Worm (Caenorhabditis elegans) whole organism, early embryonic: Measurements from ENCODE around the gene F55C9.11.

ENCODE experiments used
- B0310.2 ChIP-seq: sonication (generic microtip); optimal IDR thresholded peaks from 2 replicates; lab custom pipeline; 2016; ENCODE audit warnings: mild to moderate bottlenecking, missing genetic modification characterization, missing compliant biosample characterization
- F13C5.2 ChIP-seq: sonication (generic microtip); optimal IDR thresholded peaks from 2 replicates; lab custom pipeline; 2017; ENCODE audit warnings: mild to moderate bottlenecking, missing genetic modification characterization, inconsistent platforms, missing compliant biosample characterization
- aly-1 ChIP-seq: sonication (generic microtip); optimal IDR thresholded peaks from 2 replicates; lab custom pipeline; 2016; ENCODE audit warnings: missing genetic modification characterization, missing compliant biosample characterization
- ama-1 ChIP-seq: fragments of 150-350 bp; optimal IDR thresholded peaks from 2 replicates; lab custom pipeline; 2014
- ceh-13 ChIP-seq: fragments of 200-800 bp; sonication (Bioruptor generic); optimal IDR thresholded peaks from 2 replicates; lab custom pipeline; 2018; ENCODE audit warnings: mild to moderate bottlenecking, missing genetic modification characterization, missing compliant biosample characterization
- ceh-36 ChIP-seq: sonication (generic microtip); optimal IDR thresholded peaks from 2 replicates; lab custom pipeline; 2016; ENCODE audit warnings: missing genetic modification characterization, inconsistent platforms, missing compliant biosample characterization
- ets-7 ChIP-seq: sonication (generic microtip); optimal IDR thresholded peaks from 2 replicates; lab custom pipeline; 2016; ENCODE audit warnings: missing genotype, missing genetic modification characterization, missing compliant biosample characterization
- flt-1 ChIP-seq: fragments of 200-800 bp; sonication (Bioruptor generic); IDR thresholded peaks from 2 replicates; pipeline ENCODE4 v1.3.6; 2022; ENCODE audit warnings: missing genetic modification characterization, missing compliant biosample characterization
- hmbx-1 ChIP-seq: sonication (generic microtip); optimal IDR thresholded peaks from 2 replicates; lab custom pipeline; 2016; ENCODE audit warnings: mild to moderate bottlenecking, missing genetic modification characterization, missing compliant biosample characterization
- hmg-4 ChIP-seq: fragments of 200-800 bp; sonication (Bioruptor generic); optimal IDR thresholded peaks from 2 replicates; lab custom pipeline; 2018; ENCODE audit warnings: mild to moderate bottlenecking, missing genetic modification characterization, missing compliant biosample characterization
- hnd-1 ChIP-seq: sonication (generic microtip); optimal IDR thresholded peaks from 2 replicates; lab custom pipeline; 2016; ENCODE audit warnings: missing genetic modification characterization, missing compliant biosample characterization
- pes-1 ChIP-seq: fragments of 200-800 bp; sonication (Bioruptor generic); IDR thresholded peaks from 2 replicates; pipeline ENCODE4 v1.3.6; 2022; ENCODE audit warnings: missing genetic modification reagents, missing genetic modification characterization, missing compliant biosample characterization
- scrt-1 ChIP-seq: fragments of 200-800 bp; sonication (Bioruptor generic); IDR thresholded peaks from 2 replicates; pipeline ENCODE4 v1.3.6; 2022; ENCODE audit warnings: missing genetic modification characterization, missing compliant biosample characterization
- sea-1 ChIP-seq: fragments of 200-800 bp; sonication (Bioruptor generic); conservative IDR thresholded peaks from 2 replicates; pipeline ENCODE4 v1.3.6; 2022; ENCODE audit warnings: missing genetic modification characterization, missing compliant biosample characterization
- tbx-11 ChIP-seq: fragments of 200-800 bp; sonication (Bioruptor generic); IDR thresholded peaks from 2 replicates; pipeline ENCODE4 v1.3.6; 2022; ENCODE audit warnings: missing genetic modification characterization, missing compliant biosample characterization
- tbx-37 ChIP-seq: fragments of 200-800 bp; sonication (Bioruptor generic); conservative IDR thresholded peaks from 2 replicates; pipeline ENCODE4 v1.3.6; 2022; ENCODE audit warnings: missing genetic modification reagents, missing genetic modification characterization, missing compliant biosample characterization
- tra-4 ChIP-seq: sonication (generic microtip); optimal IDR thresholded peaks from 2 replicates; lab custom pipeline; 2017; ENCODE audit warnings: missing genetic modification characterization, missing compliant biosample characterization

F55C9.11 gene

DNA sequence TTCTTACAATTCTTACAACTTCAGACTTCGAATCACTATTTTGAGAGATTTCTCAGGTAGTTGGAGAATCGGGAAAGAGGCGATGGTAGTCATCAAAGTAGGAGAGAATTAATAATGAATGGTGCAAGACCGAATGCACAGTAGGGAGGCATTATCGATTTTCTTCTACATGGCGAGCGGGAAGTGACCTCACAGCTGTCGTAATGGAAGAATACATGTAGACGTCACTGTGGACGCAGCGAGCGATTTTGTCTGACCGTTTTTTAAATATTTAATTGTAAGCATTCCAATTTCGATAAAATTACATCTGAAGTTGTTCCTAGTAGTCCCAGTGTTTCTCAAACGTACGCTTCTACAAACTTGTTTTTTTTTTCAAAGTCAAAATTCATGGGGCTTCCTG lies at the start of gene F55C9.11:
Gene F55C9.11 (minus strand): TSS at position 101 of the 400 bp plus-strand sequence.
- no peak for TF ChIP-seq hnd-1 (tag; lab: Kevin White, UChicago)
- no peak for TF ChIP-seq sea-1 (GFP tag; lab: Robert Waterston, UW)
- TF ChIP-seq hmbx-1: no peak
- no peak for TF ChIP-seq aly-1 (tag; lab: Kevin White, UChicago)
- no peak for TF ChIP-seq scrt-1 (GFP tag; lab: Robert Waterston, UW)

DNA sequence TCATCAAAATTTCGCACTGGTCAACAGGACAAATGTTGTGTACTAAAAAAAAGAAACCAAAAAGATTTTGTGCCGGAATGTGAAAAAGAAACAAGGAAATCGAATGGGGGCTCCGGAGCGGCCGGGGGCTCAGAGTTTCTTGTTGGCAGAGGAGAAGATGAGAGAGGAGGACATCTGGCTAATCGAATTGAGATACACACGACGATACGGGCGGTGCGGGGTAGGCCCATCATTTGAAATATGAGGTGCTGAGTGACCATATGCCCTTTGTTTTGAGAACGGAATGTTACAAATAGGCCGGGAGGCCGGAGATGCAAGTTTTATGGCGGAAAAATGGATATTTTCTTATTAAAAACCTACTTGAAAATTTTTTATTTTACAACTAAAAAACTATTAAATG lies 48.5 kb upstream of the F55C9.11 start:
- TF ChIP-seq sea-1 (GFP tag; lab: Robert Waterston, UW) (no peak), F13C5.2 (tag; lab: Kevin White, UChicago) (no peak), scrt-1 (GFP tag; lab: Robert Waterston, UW) (no peak), tbx-37 (no peak), tbx-11 (GFP tag; lab: Robert Waterston, UW) (no peak), hmbx-1 (no peak), aly-1 (tag; lab: Kevin White, UChicago) (no peak), B0310.2 (tag; lab: Kevin White, UChicago) (no peak), pes-1 (GFP tag; lab: Robert Waterston, UW) (no peak), ceh-13 (no peak), hmg-4 (GFP tag; lab: Kevin White, UChicago) (no peak)

DNA sequence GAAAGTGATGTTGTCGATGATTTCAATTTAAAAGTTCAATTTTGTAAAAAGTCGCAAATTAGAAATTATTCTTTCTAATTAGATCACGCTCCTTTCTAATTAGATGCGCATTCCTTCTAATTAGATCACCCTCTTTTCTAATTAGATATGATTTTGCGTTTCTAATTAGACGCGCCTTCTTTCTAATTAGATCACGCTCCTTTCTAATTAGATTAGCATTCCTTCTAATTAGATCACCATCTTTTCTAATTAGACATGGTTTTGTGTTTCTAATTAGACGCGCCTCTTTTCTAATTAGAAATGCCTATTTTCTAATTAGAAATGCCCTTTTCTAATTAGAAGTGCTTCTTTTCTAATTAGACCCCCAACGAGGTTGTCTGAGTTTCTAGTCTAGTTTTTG lies 47.2 kb upstream of the F55C9.11 start:
- no peak for TF ChIP-seq hmg-4 (GFP tag; lab: Kevin White, UChicago)
- TF ChIP-seq B0310.2 (tag; lab: Kevin White, UChicago): no peak
- TF ChIP-seq aly-1 (tag; lab: Kevin White, UChicago): no peak
- no peak for TF ChIP-seq F13C5.2 (tag; lab: Kevin White, UChicago)
- TF ChIP-seq flt-1: no peak

DNA sequence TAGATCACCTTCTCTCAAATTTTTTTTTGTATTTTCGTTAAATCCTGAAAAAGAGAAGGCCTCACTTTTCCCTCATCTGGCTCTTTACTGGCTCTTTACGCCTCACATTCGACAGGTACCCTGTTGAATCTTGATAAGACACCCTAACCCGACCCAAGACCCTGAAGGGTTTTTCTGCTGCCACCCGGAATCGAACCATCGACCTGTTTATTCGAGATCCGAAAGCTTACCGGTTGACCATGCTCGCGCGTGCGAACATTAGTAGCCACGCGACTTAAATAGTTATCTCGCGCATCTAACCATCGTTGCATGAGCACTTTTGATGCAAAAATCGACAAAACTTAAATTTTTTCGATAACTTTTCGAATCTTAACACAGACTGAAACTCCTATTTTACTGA lies 45.7 kb upstream of the F55C9.11 start:
- TF ChIP-seq hmbx-1 (no peak), tbx-37 (no peak), hmg-4 (GFP tag; lab: Kevin White, UChicago) (no peak), tra-4 (tag; lab: Kevin White, UChicago) (no peak), pes-1 (GFP tag; lab: Robert Waterston, UW) (no peak), aly-1 (tag; lab: Kevin White, UChicago) (no peak), ceh-36 (no peak), tbx-11 (GFP tag; lab: Robert Waterston, UW) (no peak), scrt-1 (GFP tag; lab: Robert Waterston, UW) (no peak), sea-1 (GFP tag; lab: Robert Waterston, UW) (no peak)

DNA sequence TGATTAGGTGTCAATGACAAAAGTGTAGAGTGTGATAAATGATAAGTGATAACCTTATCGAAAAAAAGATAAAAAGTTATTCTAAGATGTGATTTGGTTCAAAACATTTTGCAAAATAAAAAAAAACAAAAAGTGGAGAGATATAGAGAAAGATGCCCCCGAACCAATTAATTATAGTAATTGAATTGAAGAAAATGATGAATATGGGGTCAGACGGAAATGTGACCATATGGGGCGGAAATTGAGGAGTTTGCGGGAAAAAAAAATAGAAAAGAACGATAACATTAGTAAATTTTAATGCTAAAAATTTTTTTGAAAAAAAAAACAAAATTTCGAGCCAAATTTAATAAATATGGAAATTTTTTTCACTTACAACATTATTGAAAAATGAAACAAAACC lies 45.0 kb upstream of the F55C9.11 start:
- no peak for TF ChIP-seq flt-1
- no peak for TF ChIP-seq ama-1 (lab: Kevin White, UChicago)
- no peak for TF ChIP-seq ceh-13
- no peak for TF ChIP-seq tra-4 (tag; lab: Kevin White, UChicago)
- TF ChIP-seq sea-1 (GFP tag; lab: Robert Waterston, UW): no peak
- TF ChIP-seq hmg-4 (GFP tag; lab: Kevin White, UChicago): no peak
- no peak for TF ChIP-seq F13C5.2 (tag; lab: Kevin White, UChicago)
- no peak for TF ChIP-seq hnd-1 (tag; lab: Kevin White, UChicago)
- TF ChIP-seq B0310.2 (tag; lab: Kevin White, UChicago): no peak
- no peak for TF ChIP-seq hmbx-1
- TF ChIP-seq pes-1 (GFP tag; lab: Robert Waterston, UW): no peak
- no peak for TF ChIP-seq aly-1 (tag; lab: Kevin White, UChicago)

DNA sequence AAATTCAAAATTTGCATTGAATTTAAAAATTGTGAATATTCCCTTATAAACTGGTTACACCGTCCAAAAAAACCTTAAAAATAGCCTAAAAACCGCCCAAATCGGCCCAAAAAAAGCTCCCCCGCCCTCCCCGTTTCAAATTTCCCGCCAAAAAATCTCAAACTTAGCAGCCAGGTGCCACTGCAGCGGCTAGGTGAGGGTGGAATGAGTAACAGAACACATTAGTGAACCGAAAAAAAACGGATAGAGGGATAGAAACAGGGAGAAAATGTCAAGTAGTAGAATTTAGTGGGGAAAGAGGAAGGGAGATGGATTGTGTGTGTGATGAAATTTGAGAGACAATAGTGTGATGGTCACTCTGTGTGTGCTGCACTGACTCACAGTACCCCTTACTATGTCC lies 42.5 kb upstream of the F55C9.11 start:
- TF ChIP-seq hmbx-1 (no peak), pes-1 (GFP tag; lab: Robert Waterston, UW) (no peak), B0310.2 (tag; lab: Kevin White, UChicago) (no peak), F13C5.2 (tag; lab: Kevin White, UChicago) (no peak), hnd-1 (tag; lab: Kevin White, UChicago) (no peak), tbx-37 (no peak), aly-1 (tag; lab: Kevin White, UChicago) (no peak), flt-1 (no peak), ceh-13 (no peak), ceh-36 (no peak), ama-1 (lab: Kevin White, UChicago) (no peak)

DNA sequence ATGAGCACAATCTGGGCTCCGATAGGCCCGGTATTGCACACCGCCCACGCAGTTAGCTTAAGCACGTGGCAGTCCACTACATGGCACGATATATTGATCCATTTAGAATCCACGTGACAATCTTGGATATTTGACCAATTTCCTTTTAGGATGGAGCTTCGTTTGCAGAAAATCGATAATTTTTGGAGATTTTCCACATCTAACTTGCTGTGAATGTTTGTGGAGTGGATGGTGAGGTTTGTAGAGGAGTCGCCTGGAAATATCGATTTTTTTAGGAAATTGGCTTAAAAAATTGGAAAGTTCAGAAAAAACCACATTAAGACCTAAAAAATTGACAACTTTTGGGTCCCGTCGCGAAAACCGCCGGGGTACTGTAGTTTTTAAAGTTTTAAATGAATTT lies 27.8 kb upstream of the F55C9.11 start:
- TF ChIP-seq tbx-37: no peak
- no peak for TF ChIP-seq B0310.2 (tag; lab: Kevin White, UChicago)
- TF ChIP-seq tra-4 (tag; lab: Kevin White, UChicago): no peak
- TF ChIP-seq pes-1 (GFP tag; lab: Robert Waterston, UW): no peak
- TF ChIP-seq aly-1 (tag; lab: Kevin White, UChicago): no peak
- no peak for TF ChIP-seq ceh-13
- no peak for TF ChIP-seq ets-7 (tag; lab: Kevin White, UChicago)
- no peak for TF ChIP-seq ceh-36
- TF ChIP-seq ama-1 (lab: Kevin White, UChicago): no peak
- no peak for TF ChIP-seq flt-1
- TF ChIP-seq hmbx-1: no peak

DNA sequence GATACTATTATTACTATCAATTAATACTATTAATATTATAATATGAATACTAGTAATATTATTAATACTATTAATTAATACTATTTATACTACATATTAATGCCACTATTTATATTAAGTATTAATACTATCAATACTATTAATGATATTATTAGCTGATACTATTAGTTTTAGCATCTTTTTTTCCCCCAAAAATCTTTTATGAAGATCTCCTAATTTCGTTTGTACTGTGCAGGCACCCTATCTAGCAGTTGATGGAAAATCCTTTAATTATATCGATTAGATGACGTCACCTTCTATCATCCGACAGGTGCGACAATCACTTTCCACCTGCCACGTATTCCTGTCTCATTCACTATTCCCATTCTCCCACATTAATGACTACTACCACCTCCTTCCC lies 19.8 kb upstream of the F55C9.11 start, which contains the start of gene fbxb-65:
Gene fbxb-65 (plus strand): TSS at position 301 of the 400 bp plus-strand sequence.
- no peak for TF ChIP-seq B0310.2 (tag; lab: Kevin White, UChicago)

DNA sequence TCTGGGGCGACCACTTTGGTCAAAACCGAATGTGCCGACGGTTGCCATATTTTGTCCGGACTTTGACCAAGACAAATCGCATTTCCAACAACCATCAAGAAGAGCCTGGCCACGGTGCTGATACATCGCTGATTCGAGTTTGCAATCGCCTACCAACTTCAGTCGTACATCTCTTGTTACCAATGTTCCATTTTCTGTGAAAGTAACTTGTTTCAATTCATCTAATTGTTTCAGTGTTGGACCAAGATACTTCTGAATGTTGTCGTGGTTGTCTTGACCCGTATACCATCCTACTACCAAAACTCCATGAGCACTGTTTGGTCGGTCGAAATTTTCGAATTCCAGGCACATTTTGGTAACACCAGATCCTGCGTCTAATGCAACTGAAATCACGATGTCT lies 15.9 kb upstream of the F55C9.11 start:
- TF ChIP-seq ceh-36 (no peak), sea-1 (GFP tag; lab: Robert Waterston, UW) (no peak), hmbx-1 (no peak), tbx-37 (no peak), ceh-13 (no peak), ets-7 (tag; lab: Kevin White, UChicago) (no peak), flt-1 (no peak), pes-1 (GFP tag; lab: Robert Waterston, UW) (no peak), tra-4 (tag; lab: Kevin White, UChicago) (no peak), scrt-1 (GFP tag; lab: Robert Waterston, UW) (no peak), F13C5.2 (tag; lab: Kevin White, UChicago) (no peak), tbx-11 (GFP tag; lab: Robert Waterston, UW) (no peak), ama-1 (lab: Kevin White, UChicago) (no peak), B0310.2 (tag; lab: Kevin White, UChicago) (no peak), aly-1 (tag; lab: Kevin White, UChicago) (no peak), hnd-1 (tag; lab: Kevin White, UChicago) (no peak), hmg-4 (GFP tag; lab: Kevin White, UChicago) (no peak)
